Fruit fly (Drosophila melanogaster) whole organism, wandering third instar larva: Measurements from ENCODE around the gene CG9919.
A peak's percentile ranks its signal among the peaks of the same experiment; 100 is the strongest.

ENCODE experiments used
- CG32264 ChIP-seq: fragments of 200-800 bp; sonication (Bioruptor generic); optimal IDR thresholded peaks from 2 replicates; lab custom pipeline; 2016; ENCODE audit warnings: missing biosample characterization, missing genetic modification characterization
- CG9705 ChIP-seq: fragments of 200-800 bp; sonication (Bioruptor generic); optimal IDR thresholded peaks from 2 replicates; lab custom pipeline; 2018; ENCODE audit warnings: missing biosample characterization, mild to moderate bottlenecking, missing genetic modification characterization
- CrebA ChIP-seq: fragments of 200-800 bp; sonication (Bioruptor generic); optimal IDR thresholded peaks from 2 replicates; lab custom pipeline; 2016; ENCODE audit warnings: missing biosample characterization, mild to moderate bottlenecking, missing genetic modification characterization, borderline replicate concordance
- Dfd ChIP-seq: fragments of >200 bp; optimal IDR thresholded peaks from 2 replicates; lab custom pipeline; 2017; ENCODE audit warnings: missing biosample characterization, missing genetic modification characterization
- Dif ChIP-seq: fragments of 200-275, 200-300 bp; sonication (Bioruptor generic); optimal IDR thresholded peaks from 2 replicates; lab custom pipeline; 2018; ENCODE audit warnings: missing biosample characterization, missing genetic modification characterization; ENCODE audit not compliant: partially characterized antibody
- GATAd ChIP-seq: sonication (Bioruptor generic); optimal IDR thresholded peaks from 2 replicates; lab custom pipeline; 2016; ENCODE audit warnings: missing biosample characterization, missing genetic modification characterization
- HLH106 ChIP-seq: fragments of 200-800 bp; optimal IDR thresholded peaks from 3 replicates; lab custom pipeline; 2019; ENCODE audit warnings: missing biosample characterization, mild to moderate bottlenecking, missing genetic modification characterization, moderate library complexity
- Hnf4 ChIP-seq: fragments of 200-800 bp; sonication (Bioruptor generic); optimal IDR thresholded peaks from 2 replicates; lab custom pipeline; 2016; ENCODE audit warnings: missing biosample characterization, mild to moderate bottlenecking, missing genetic modification characterization
- Hr78 ChIP-seq: fragments of >200 bp; optimal IDR thresholded peaks from 2 replicates; lab custom pipeline; 2017; ENCODE audit warnings: missing biosample characterization, missing genetic modification characterization
- Jra ChIP-seq: sonication (Bioruptor generic); optimal IDR thresholded peaks from 2 replicates; lab custom pipeline; 2016; ENCODE audit warnings: missing biosample characterization, missing genetic modification characterization
- Mio ChIP-seq: sonication (Bioruptor generic); optimal IDR thresholded peaks from 2 replicates; lab custom pipeline; 2016; ENCODE audit warnings: missing biosample characterization, missing genetic modification characterization
- Myc ChIP-seq: fragments of >200 bp; optimal IDR thresholded peaks from 2 replicates; lab custom pipeline; 2017
- N ChIP-seq: fragments of >200 bp; optimal IDR thresholded peaks from 2 replicates; lab custom pipeline; 2018; ENCODE audit warnings: missing biosample characterization, missing external identifiers, missing genetic modification characterization
- OdsH ChIP-seq: fragments of 200-800 bp; sonication (Bioruptor generic); optimal IDR thresholded peaks from 2 replicates; lab custom pipeline; 2016; ENCODE audit warnings: missing biosample characterization, mild to moderate bottlenecking, missing genetic modification characterization
- Rel ChIP-seq, 2 experiments: fragments of 200-800 bp; sonication (Bioruptor generic) in 1 of 2; optimal IDR thresholded peaks; 2 replicates in 1 of 2; 3 replicates in 1 of 2; lab custom pipeline; 2016 to 2019; ENCODE audit warnings: mild to moderate bottlenecking in 2 of 2, missing biosample characterization in 2 of 2, missing genetic modification characterization in 2 of 2, moderate library complexity in 1 of 2
- Sp1 ChIP-seq: fragments of 200-800 bp; sonication (Bioruptor generic); optimal IDR thresholded peaks from 3 replicates; lab custom pipeline; 2019; ENCODE audit warnings: missing biosample characterization, mild to moderate bottlenecking, missing genetic modification characterization, moderate library complexity
- Vsx2 ChIP-seq: fragments of 200-300, 225-300 bp; sonication (Bioruptor generic); optimal IDR thresholded peaks from 2 replicates; lab custom pipeline; 2018; ENCODE audit warnings: missing biosample characterization, missing genetic modification characterization; ENCODE audit not compliant: partially characterized antibody
- br ChIP-seq: fragments of 200-800 bp; sonication (Bioruptor generic); optimal IDR thresholded peaks from 2 replicates; lab custom pipeline; 2016; ENCODE audit warnings: missing biosample characterization, missing genetic modification characterization
- dl ChIP-seq, 2 experiments: fragments of 175-275, 200-275 bp in 1 of 2; fragments of 200-275 bp in 1 of 2; sonication (Bioruptor generic); optimal IDR thresholded peaks; lab custom pipeline; 2018; ENCODE audit warnings: mild to moderate bottlenecking in 2 of 2, missing biosample characterization in 2 of 2, missing genetic modification characterization in 2 of 2, moderate library complexity in 2 of 2; ENCODE audit not compliant: partially characterized antibody in 2 of 2, insufficient read depth in 1 of 2
- dmrt93B ChIP-seq: fragments of 200-800 bp; sonication (Bioruptor generic); optimal IDR thresholded peaks from 2 replicates; lab custom pipeline; 2018; ENCODE audit warnings: missing biosample characterization, mild to moderate bottlenecking, missing genetic modification characterization
- dsf ChIP-seq: sonication (Bioruptor generic); optimal IDR thresholded peaks from 2 replicates; lab custom pipeline; 2016; ENCODE audit warnings: missing biosample characterization, missing genetic modification characterization, borderline replicate concordance
- ey ChIP-seq: fragments of 200-800 bp; sonication (Bioruptor generic); optimal IDR thresholded peaks from 2 replicates; lab custom pipeline; 2016; ENCODE audit warnings: missing biosample characterization, missing genetic modification characterization
- foxo ChIP-seq, 2 experiments: fragments of 200-800 bp; sonication (Bioruptor generic); optimal IDR thresholded peaks; 2 replicates in 1 of 2; 3 replicates in 1 of 2; lab custom pipeline; 2016 to 2017; ENCODE audit warnings: missing biosample characterization in 2 of 2, missing genetic modification characterization in 2 of 2
- fru ChIP-seq: fragments of 200-800 bp; sonication (Bioruptor generic); optimal IDR thresholded peaks from 3 replicates; lab custom pipeline; 2016; ENCODE audit warnings: missing biosample characterization, mild to moderate bottlenecking, missing genetic modification characterization
- jim ChIP-seq: fragments of 175-275, 200-325 bp; sonication (Bioruptor generic); optimal IDR thresholded peaks from 2 replicates; lab custom pipeline; 2016; ENCODE audit warnings: missing biosample characterization, mild to moderate bottlenecking, missing genetic modification characterization
- psq ChIP-seq: fragments of 200-800 bp; sonication (Bioruptor generic); optimal IDR thresholded peaks from 3 replicates; lab custom pipeline; 2017; ENCODE audit warnings: missing biosample characterization, mild to moderate bottlenecking, missing genetic modification characterization, moderate library complexity
- rgr ChIP-seq: fragments of 200-800 bp; sonication (Bioruptor generic); optimal IDR thresholded peaks from 3 replicates; lab custom pipeline; 2016; ENCODE audit warnings: missing biosample characterization, mild to moderate bottlenecking, missing genetic modification characterization
- sage ChIP-seq: fragments of 200-800 bp; sonication (Bioruptor generic); optimal IDR thresholded peaks from 2 replicates; lab custom pipeline; 2016; ENCODE audit warnings: missing biosample characterization, mild to moderate bottlenecking, missing genetic modification characterization
- sv ChIP-seq: fragments of 200-800 bp; sonication (Bioruptor generic); optimal IDR thresholded peaks from 3 replicates; lab custom pipeline; 2016; ENCODE audit warnings: missing biosample characterization, missing genetic modification characterization
- tai ChIP-seq: sonication (Bioruptor generic); optimal IDR thresholded peaks from 2 replicates; lab custom pipeline; 2016; ENCODE audit warnings: missing biosample characterization, missing genetic modification characterization
- woc ChIP-seq: sonication (Bioruptor generic); optimal IDR thresholded peaks from 2 replicates; lab custom pipeline; 2016; ENCODE audit warnings: missing biosample characterization, mild to moderate bottlenecking, missing genetic modification characterization

CG9919 gene

DNA sequence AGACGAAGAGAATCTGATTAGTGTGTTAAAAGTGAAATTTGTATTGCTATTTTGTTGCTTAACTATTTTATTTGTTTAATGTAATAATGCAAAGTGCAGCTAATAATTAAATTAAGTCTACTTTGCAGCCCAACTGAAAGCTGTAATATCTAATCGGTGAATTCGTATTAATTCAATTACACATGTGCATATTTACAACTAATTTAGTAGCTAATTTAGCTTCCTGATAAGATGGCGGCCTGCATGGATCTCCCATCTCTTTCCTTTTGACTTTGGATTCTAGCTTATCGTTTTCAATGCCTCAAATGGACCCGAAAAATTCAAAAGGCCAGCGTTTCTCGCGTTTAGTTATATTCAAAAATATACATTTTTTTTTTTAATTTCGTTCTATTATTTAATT lies 20.8 kb downstream of the CG9919 start:
- TF ChIP-seq N (GFP tag; lab: Kevin White, UChicago) (no peak), Vsx2 (GFP tag; lab: Kevin White, UChicago) (peak; percentile 11), Hnf4 (GFP tag; lab: Kevin White, UChicago) (no peak)

DNA sequence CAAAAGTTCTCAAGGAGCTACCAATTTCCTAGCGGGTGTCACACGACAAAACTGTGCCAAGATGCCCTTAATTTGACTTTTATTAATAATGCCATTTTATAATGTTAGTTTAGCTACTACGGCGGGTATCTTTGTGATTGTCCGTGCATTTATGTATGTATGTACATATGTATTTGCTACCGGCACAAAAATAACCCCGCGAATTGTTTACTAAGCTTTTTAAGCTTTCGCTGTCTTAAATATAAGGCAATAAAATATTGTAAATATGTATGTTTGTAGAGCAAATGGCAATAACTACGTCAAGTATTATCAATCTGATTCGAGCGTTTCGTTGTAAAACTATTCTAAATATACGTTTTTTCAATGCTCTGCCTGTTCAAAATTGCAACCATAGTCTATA lies 21.6 kb downstream of the CG9919 start:
- TF ChIP-seq Mio (no peak), ey (GFP tag; lab: Kevin White, UChicago) (no peak), sage (GFP tag; lab: Kevin White, UChicago) (no peak), jim (GFP tag; lab: Kevin White, UChicago) (no peak), Rel (GFP tag; optimal IDR thresholded peaks at IDR 0.05; lab: Kevin White, UChicago) (no peak), Rel (tag; optimal IDR thresholded peaks at IDR 0.05; lab: Kevin White, UChicago) (no peak), tai (GFP tag; lab: Kevin White, UChicago) (no peak), foxo (GFP tag; optimal IDR thresholded peaks at IDR 0.05; lab: Kevin White, UChicago) (no peak), Myc (lab: Kevin White, UChicago) (no peak), dl (GFP tag; optimal IDR thresholded peaks at IDR 0.05; lab: Kevin White, UChicago; ENCODE audit: insufficient read depth in 1 of 2, partially characterized antibody in 2 of 2) (no peak), sv (GFP tag; lab: Kevin White, UChicago) (no peak), GATAd (GFP tag; lab: Kevin White, UChicago) (no peak), dsf (GFP tag; lab: Kevin White, UChicago) (no peak), woc (no peak), fru (GFP tag; lab: Kevin White, UChicago) (no peak), Jra (GFP tag; lab: Kevin White, UChicago) (no peak), CrebA (no peak)

DNA sequence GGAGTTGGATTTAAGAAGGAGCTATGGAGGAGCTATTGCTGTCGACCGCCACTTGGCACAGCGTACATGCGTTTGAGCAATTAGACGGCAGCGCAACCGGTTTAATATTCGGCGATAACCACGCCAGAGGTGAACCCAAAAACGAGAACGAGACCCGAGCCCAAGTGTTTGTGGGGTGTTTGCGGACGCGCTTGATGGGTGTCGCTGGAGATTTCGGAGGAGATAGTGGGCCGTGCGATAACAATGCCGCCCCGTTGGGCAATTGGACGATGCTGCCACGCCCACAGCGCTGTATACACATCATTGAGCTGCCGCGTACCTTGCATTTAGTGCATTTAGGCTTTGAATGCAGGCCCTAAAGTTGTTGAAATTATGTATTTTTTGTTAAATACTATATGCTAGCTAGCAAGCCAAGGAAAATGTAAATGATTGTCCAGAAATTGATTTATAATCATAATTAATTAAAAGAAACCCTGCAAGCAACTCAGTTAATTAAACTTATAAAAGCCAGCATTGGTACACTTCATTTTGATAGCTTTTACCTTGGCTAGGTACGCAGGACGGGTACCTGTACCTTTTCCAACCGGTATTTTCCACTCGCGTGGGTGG lies 22.1 kb downstream of the CG9919 start, which contains the start of gene Had1:
Gene Had1 (minus strand): TSS at position 358 of the 609 bp plus-strand sequence.
- no peak for TF ChIP-seq Rel (GFP tag; optimal IDR thresholded peaks at IDR 0.05; lab: Kevin White, UChicago)
- peak; percentile 4 for TF ChIP-seq Rel (tag; optimal IDR thresholded peaks at IDR 0.05; lab: Kevin White, UChicago)
- no peak for TF ChIP-seq dmrt93B (GFP tag; lab: Kevin White, UChicago)
- no peak for TF ChIP-seq psq (GFP tag; lab: Kevin White, UChicago)
- TF ChIP-seq jim (GFP tag; lab: Kevin White, UChicago), result no peak
- peak; percentile 46 for TF ChIP-seq woc
- TF ChIP-seq foxo (GFP tag; optimal IDR thresholded peaks at IDR 0.05; lab: Kevin White, UChicago), result no peak
- TF ChIP-seq ey (GFP tag; lab: Kevin White, UChicago), result no peak
- no peak for TF ChIP-seq Mio
- TF ChIP-seq Dif (GFP tag; lab: Kevin White, UChicago), result peak; percentile 71
- TF ChIP-seq Myc (lab: Kevin White, UChicago), result peak; percentile 39
- no peak for TF ChIP-seq Sp1
- TF ChIP-seq CG32264 (GFP tag; lab: Kevin White, UChicago), result no peak
- no peak for TF ChIP-seq dl (GFP tag; optimal IDR thresholded peaks at IDR 0.05; lab: Kevin White, UChicago; ENCODE audit: insufficient read depth in 1 of 2, partially characterized antibody in 2 of 2)
- TF ChIP-seq br (GFP tag; lab: Kevin White, UChicago), result no peak
- TF ChIP-seq OdsH, result no peak
- TF ChIP-seq fru (GFP tag; lab: Kevin White, UChicago), result no peak
- TF ChIP-seq, all 38 proteins: peak for 4

DNA sequence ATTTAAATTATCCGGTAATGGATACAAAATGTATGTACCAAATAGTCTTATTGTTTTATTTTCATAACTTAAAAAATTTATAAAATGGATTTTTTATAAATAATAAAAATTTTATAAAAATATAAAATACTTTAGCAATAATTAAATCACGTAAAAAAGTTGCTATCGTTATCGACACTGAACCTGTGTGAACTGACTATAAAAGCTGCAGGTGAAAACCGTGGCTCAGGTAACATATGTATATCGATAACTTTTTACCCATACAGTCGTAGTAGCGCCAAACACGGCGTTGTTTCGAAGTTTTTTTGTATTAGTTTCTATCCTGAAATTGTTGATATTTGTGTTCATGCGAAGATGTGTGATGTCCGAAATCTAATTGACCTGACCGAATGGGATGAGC lies 26.9 kb downstream of the CG9919 start, which contains the start of gene CG3679:
Gene CG3679 (plus strand): TSS at position 235 of the 400 bp plus-strand sequence.
- TF ChIP-seq HLH106 (no peak), Hr78 (GFP tag; lab: Kevin White, UChicago) (peak; percentile 20), rgr (GFP tag; lab: Kevin White, UChicago) (no peak), Mio (no peak), Dfd (GFP tag; lab: Kevin White, UChicago) (no peak), CG9705 (GFP tag; lab: Kevin White, UChicago) (no peak), ey (GFP tag; lab: Kevin White, UChicago) (no peak), woc (no peak), N (GFP tag; lab: Kevin White, UChicago) (peak; percentile 57)
- TF ChIP-seq, all 38 proteins: peak for 2
